Worm (Caenorhabditis elegans) whole organism, late embryonic: ENCODE results near the gene ZK354.3.

Experiments
- lim-6 ChIP-seq: sonication (generic microtip); optimal IDR thresholded peaks from 2 replicates; lab custom pipeline; 2016; ENCODE audit warnings: missing genetic modification characterization, missing compliant biosample characterization
- nhr-11 ChIP-seq: fragments of 150-350 bp; optimal IDR thresholded peaks from 2 replicates; lab custom pipeline; 2014; ENCODE audit warnings: missing biosample characterization, missing genetic modification characterization
- pax-1 ChIP-seq: fragments of 150-350 bp; optimal IDR thresholded peaks from 2 replicates; lab custom pipeline; 2014; ENCODE audit warnings: missing biosample characterization, missing genetic modification characterization
- ztf-16 ChIP-seq: sonication (generic microtip); optimal IDR thresholded peaks from 2 replicates; lab custom pipeline; 2017; ENCODE audit warnings: missing genetic modification characterization, missing compliant biosample characterization

DNA sequence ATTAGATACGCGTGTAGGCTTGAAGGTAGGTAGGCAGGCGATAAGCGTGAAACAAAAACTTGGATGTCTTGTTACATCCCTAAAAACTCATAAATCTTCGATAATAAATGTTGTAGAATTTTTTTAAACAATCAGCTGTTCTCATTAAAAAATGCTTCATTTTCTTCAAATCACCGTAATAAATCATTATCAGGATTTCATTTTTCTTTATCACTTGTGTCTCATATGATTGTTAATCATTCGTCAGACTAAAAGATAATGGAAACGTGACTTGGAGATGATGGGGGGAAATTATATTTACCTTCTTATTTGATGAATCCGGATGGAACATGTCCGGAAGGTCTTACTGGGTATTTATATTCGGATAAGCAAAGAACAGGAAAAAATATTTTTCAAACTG is 23.6 kb downstream of the ZK354.3 start:
- TF ChIP-seq pax-1 (tag; lab: Kevin White, UChicago) = no peak
- no peak for TF ChIP-seq nhr-11 (tag; lab: Kevin White, UChicago)
- TF ChIP-seq lim-6 (tag; lab: Kevin White, UChicago) = no peak
- TF ChIP-seq ztf-16 (tag; lab: Kevin White, UChicago) = no peak
